Fruit fly (Drosophila melanogaster): ENCODE results near the gene CG8176.

DNA sequence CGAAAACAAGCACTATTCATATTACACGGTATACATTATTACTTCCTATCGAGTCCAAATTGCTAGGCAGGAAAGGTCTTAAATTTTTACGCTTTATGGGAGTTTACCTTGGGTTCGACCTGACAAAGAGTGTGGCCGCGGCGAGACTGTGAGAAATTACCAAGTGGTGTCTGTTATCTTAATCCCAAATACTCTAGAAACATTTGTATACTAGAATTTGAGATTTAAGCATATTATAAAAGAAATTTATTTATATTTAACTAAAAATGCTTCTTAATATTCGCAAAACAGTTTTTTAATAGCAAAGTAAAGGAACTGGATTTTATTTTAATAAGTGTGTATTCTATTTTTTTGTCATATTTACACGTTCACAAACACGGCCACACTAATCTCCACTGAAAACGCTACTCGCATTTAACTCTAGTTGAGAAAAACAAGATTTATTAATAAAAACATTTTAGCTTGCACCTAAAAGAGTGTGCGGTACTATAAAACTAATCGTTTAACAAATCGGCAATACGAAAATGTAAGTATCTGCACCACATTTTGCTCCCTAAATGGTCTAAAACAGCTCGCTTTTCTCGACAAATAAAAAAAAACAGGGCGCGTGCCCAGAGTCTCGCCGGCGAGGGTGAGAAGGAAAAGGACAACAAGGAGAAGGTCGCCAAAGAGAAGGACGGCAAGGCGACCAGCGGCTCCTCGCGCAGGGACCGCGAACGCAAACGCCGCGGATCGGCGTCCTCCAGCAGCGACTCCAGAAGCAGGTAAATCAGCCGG is 36.0 kb downstream of the CG8176 start, which contains the start of the genes mura and RnpS1:
- no peak for TF ChIP-seq CTCF (optimal IDR thresholded peaks at IDR 0.05)
- TF ChIP-seq CG8478 (optimal IDR thresholded peaks at IDR 0.05) = no peak
